Worm (Caenorhabditis elegans) whole organism, young adult: ENCODE results near the gene C33G3.4.
A peak's percentile ranks its signal among the peaks of the same experiment; 100 is the strongest.

Source experiments
- B0019.2 ChIP-seq: fragments of 200-800 bp; sonication (Bioruptor generic); conservative IDR thresholded peaks from 2 replicates; pipeline ENCODE4 v1.3.6; 2022; ENCODE audit warnings: missing genetic modification reagents, missing genetic modification characterization, missing compliant biosample characterization
- B0261.1 ChIP-seq: sonication (generic microtip); optimal IDR thresholded peaks from 2 replicates; lab custom pipeline; 2016; ENCODE audit warnings: mild to moderate bottlenecking, missing genetic modification characterization, moderate library complexity, missing compliant biosample characterization
- B0336.3 ChIP-seq: fragments of 200-800 bp; sonication (Bioruptor generic); IDR thresholded peaks from 2 replicates; pipeline ENCODE4 v1.3.6; 2022; ENCODE audit warnings: missing genetic modification characterization, missing compliant biosample characterization
- D2030.7 ChIP-seq: fragments of 200-800 bp; sonication (Bioruptor generic); IDR thresholded peaks from 2 replicates; pipeline ENCODE4 v1.3.6; 2022; ENCODE audit warnings: missing genetic modification reagents, missing genetic modification characterization, missing compliant biosample characterization
- F23B12.7 ChIP-seq: sonication (generic microtip); optimal IDR thresholded peaks from 2 replicates; lab custom pipeline; 2017; ENCODE audit warnings: missing genetic modification characterization, mild to moderate bottlenecking, missing compliant biosample characterization, antibody characterized with exemption, moderate library complexity; ENCODE audit not compliant: insufficient read depth
- F49E8.2 ChIP-seq: sonication (generic microtip); optimal IDR thresholded peaks from 3 replicates; lab custom pipeline; 2017; ENCODE audit warnings: missing genetic modification characterization, mild to moderate bottlenecking, missing compliant biosample characterization, antibody characterized with exemption, moderate library complexity; ENCODE audit not compliant: insufficient read depth
- F55B11.4 ChIP-seq: sonication (generic microtip); optimal IDR thresholded peaks from 2 replicates; lab custom pipeline; 2016; ENCODE audit warnings: missing compliant biosample characterization, missing genetic modification characterization, borderline replicate concordance; ENCODE audit not compliant: insufficient read depth
- F57A8.1 ChIP-seq: fragments of 200-800 bp; sonication (Bioruptor generic); optimal IDR thresholded peaks from 2 replicates; lab custom pipeline; 2018; ENCODE audit warnings: mild to moderate bottlenecking, missing genetic modification characterization, moderate library complexity, missing compliant biosample characterization
- Y53G8AR.9 ChIP-seq: fragments of 200-800 bp; sonication (Bioruptor generic); conservative IDR thresholded peaks from 2 replicates; pipeline ENCODE4 v1.3.6; 2022; ENCODE audit warnings: missing genetic modification reagents, missing genetic modification characterization, missing compliant biosample characterization
- Y67H2A.10 ChIP-seq: fragments of 200-800 bp; sonication (Bioruptor generic); conservative IDR thresholded peaks from 2 replicates; pipeline ENCODE4 v1.3.6; 2022; ENCODE audit warnings: missing genetic modification reagents, missing genetic modification characterization, missing compliant biosample characterization
- Y95B8A.8 ChIP-seq: fragments of 200-800 bp; sonication (Bioruptor generic); IDR thresholded peaks from 2 replicates; pipeline ENCODE4 v1.3.6; 2022; ENCODE audit warnings: missing genetic modification reagents, missing genetic modification characterization, missing compliant biosample characterization
- akir-1 ChIP-seq: fragments of 200-800 bp; sonication (Bioruptor generic); optimal IDR thresholded peaks from 2 replicates; lab custom pipeline; 2018; ENCODE audit warnings: mild to moderate bottlenecking, missing genetic modification characterization, moderate library complexity, missing compliant biosample characterization
- aptf-2 ChIP-seq: fragments of 200-800 bp; sonication (Bioruptor generic); conservative IDR thresholded peaks from 2 replicates; pipeline ENCODE4 v1.3.6; 2022; ENCODE audit warnings: missing genetic modification reagents, missing genetic modification characterization, missing compliant biosample characterization
- atf-7 ChIP-seq: sonication (generic microtip); optimal IDR thresholded peaks from 2 replicates; lab custom pipeline; 2017; ENCODE audit warnings: mild to moderate bottlenecking, missing genetic modification characterization, missing compliant biosample characterization
- ceh-100 ChIP-seq: fragments of 200-800 bp; sonication (Bioruptor generic); IDR thresholded peaks from 2 replicates; pipeline ENCODE4 v1.3.6; 2022; ENCODE audit warnings: missing genetic modification reagents, missing genetic modification characterization, missing compliant biosample characterization
- ceh-91 ChIP-seq: fragments of 200-800 bp; sonication (Bioruptor generic); IDR thresholded peaks from 2 replicates; pipeline ENCODE4 v1.3.6; 2022; ENCODE audit warnings: missing genetic modification reagents, missing genetic modification characterization, missing compliant biosample characterization
- die-1 ChIP-seq: sonication (generic microtip); optimal IDR thresholded peaks from 2 replicates; lab custom pipeline; 2016; ENCODE audit warnings: missing genotype, mild to moderate bottlenecking, missing genetic modification characterization, missing compliant biosample characterization
- dpl-1 ChIP-seq: fragments of 150-350 bp; optimal IDR thresholded peaks from 2 replicates; lab custom pipeline; 2014; ENCODE audit warnings: missing biosample characterization, missing genetic modification reagents, missing genetic modification characterization
- egl-18 ChIP-seq: fragments of 200-800 bp; sonication (Bioruptor generic); IDR thresholded peaks from 2 replicates; pipeline ENCODE4 v1.3.6; 2022; ENCODE audit warnings: missing genetic modification reagents, missing genetic modification characterization, missing compliant biosample characterization
- egl-44 ChIP-seq: fragments of 200-800 bp; sonication (Bioruptor generic); IDR thresholded peaks from 2 replicates; pipeline ENCODE4 v1.3.6; 2022; ENCODE audit warnings: missing genetic modification reagents, missing genetic modification characterization, missing compliant biosample characterization
- fkh-3 ChIP-seq: sonication (generic microtip); optimal IDR thresholded peaks from 2 replicates; lab custom pipeline; 2016; ENCODE audit warnings: mild to moderate bottlenecking, missing genetic modification characterization, missing compliant biosample characterization
- hrde-1 ChIP-seq: sonication (generic microtip); optimal IDR thresholded peaks from 2 replicates; lab custom pipeline; 2016; ENCODE audit warnings: missing genetic modification characterization, mild to moderate bottlenecking, missing compliant biosample characterization, moderate library complexity, missing genotype, missing genetic modification reagents, borderline replicate concordance
- lag-1 ChIP-seq: fragments of 200-800 bp; sonication (Bioruptor generic); IDR thresholded peaks from 2 replicates; pipeline ENCODE4 v1.3.6; 2022; ENCODE audit warnings: missing genetic modification reagents, missing genetic modification characterization, missing compliant biosample characterization
- lin-26 ChIP-seq: fragments of 200-800 bp; sonication (Bioruptor generic); IDR thresholded peaks from 2 replicates; pipeline ENCODE4 v1.3.6; 2022; ENCODE audit warnings: missing genetic modification reagents, missing genetic modification characterization, missing compliant biosample characterization
- madf-6 ChIP-seq: fragments of 200-800 bp; sonication (Bioruptor generic); IDR thresholded peaks from 2 replicates; pipeline ENCODE4 v1.3.6; 2022; ENCODE audit warnings: missing genetic modification reagents, missing genetic modification characterization, missing compliant biosample characterization
- mcd-1 ChIP-seq: fragments of 200-800 bp; sonication (Bioruptor generic); IDR thresholded peaks from 2 replicates; pipeline ENCODE4 v1.3.6; 2022; ENCODE audit warnings: missing genetic modification reagents, missing genetic modification characterization, missing compliant biosample characterization
- nfyb-1 ChIP-seq: fragments of 200-800 bp; sonication (Bioruptor generic); IDR thresholded peaks from 2 replicates; pipeline ENCODE4 v1.3.6; 2022; ENCODE audit warnings: missing genetic modification reagents, missing genetic modification characterization, missing compliant biosample characterization
- nhr-120 ChIP-seq: fragments of 200-800 bp; sonication (Bioruptor generic); IDR thresholded peaks from 2 replicates; pipeline ENCODE4 v1.3.6; 2022; ENCODE audit warnings: missing genetic modification characterization, missing compliant biosample characterization
- nhr-27 ChIP-seq: fragments of 200-800 bp; sonication (Bioruptor generic); optimal IDR thresholded peaks from 2 replicates; lab custom pipeline; 2018; ENCODE audit warnings: mild to moderate bottlenecking, missing genetic modification characterization, moderate library complexity, missing compliant biosample characterization
- nhr-80 ChIP-seq: sonication (generic microtip); optimal IDR thresholded peaks from 2 replicates; lab custom pipeline; 2016; ENCODE audit warnings: missing genetic modification characterization, missing compliant biosample characterization
- pha-4 ChIP-seq: fragments of 150-350 bp; sonication (generic microtip); optimal IDR thresholded peaks from 2 replicates; lab custom pipeline; 2014; ENCODE audit warnings: missing biosample characterization, missing genetic modification reagents, missing genetic modification characterization
- rpc-1 ChIP-seq, 2 experiments: fragments of 150-350 bp in 1 of 2; sonication (generic microtip) in 1 of 2; optimal IDR thresholded peaks; 2 replicates each; lab custom pipeline; 2014 to 2018; ENCODE audit warnings: missing biosample characterization in 1 of 2, missing genetic modification characterization in 1 of 2, missing genetic modification reagents in 1 of 2, missing genotype in 1 of 2
- sdz-38 ChIP-seq: sonication (generic microtip); optimal IDR thresholded peaks from 2 replicates; lab custom pipeline; 2016; ENCODE audit warnings: missing genotype, missing genetic modification characterization, missing compliant biosample characterization
- sea-2 ChIP-seq: fragments of 200-800 bp; sonication (Bioruptor generic); IDR thresholded peaks from 2 replicates; pipeline ENCODE4 v1.3.6; 2022; ENCODE audit warnings: missing genetic modification characterization, missing compliant biosample characterization
- snpc-1.3 ChIP-seq: sonication (generic microtip); optimal IDR thresholded peaks from 2 replicates; lab custom pipeline; 2017; ENCODE audit warnings: missing genetic modification characterization, mild to moderate bottlenecking, missing compliant biosample characterization, antibody characterized with exemption, moderate library complexity, missing genotype, missing genetic modification reagents; ENCODE audit not compliant: insufficient read depth
- snpc-4 ChIP-seq, 5 experiments: fragments of 150-350 bp in 1 of 5; sonication (generic microtip) in 4 of 5; optimal IDR thresholded peaks; 2 replicates each; lab custom pipeline; 2014 to 2018; ENCODE audit warnings: missing genetic modification characterization in 5 of 5, missing biosample characterization in 3 of 5, antibody characterized with exemption in 2 of 5, mild to moderate bottlenecking in 2 of 5, missing compliant biosample characterization in 2 of 5, missing genotype in 2 of 5, moderate library complexity in 2 of 5, missing genetic modification reagents in 1 of 5
- somi-1 ChIP-seq: fragments of 200-800 bp; sonication (Bioruptor generic); optimal IDR thresholded peaks from 2 replicates; lab custom pipeline; 2018; ENCODE audit warnings: mild to moderate bottlenecking, missing genetic modification characterization, missing compliant biosample characterization
- tbp1 ChIP-seq: fragments of 200-800 bp; sonication (Bioruptor generic); optimal IDR thresholded peaks from 2 replicates; lab custom pipeline; 2018; ENCODE audit warnings: mild to moderate bottlenecking, missing genetic modification characterization, missing compliant biosample characterization
- zim-3 ChIP-seq: sonication (generic microtip); optimal IDR thresholded peaks from 2 replicates; lab custom pipeline; 2017; ENCODE audit warnings: mild to moderate bottlenecking, missing genetic modification characterization, moderate library complexity, missing compliant biosample characterization
- ztf-18 ChIP-seq: sonication (generic microtip); optimal IDR thresholded peaks from 2 replicates; lab custom pipeline; 2016; ENCODE audit warnings: missing genotype, mild to moderate bottlenecking, missing genetic modification characterization, missing compliant biosample characterization
- ztf-25 ChIP-seq: fragments of 200-800 bp; sonication (Bioruptor generic); IDR thresholded peaks from 2 replicates; pipeline ENCODE4 v1.3.6; 2022; ENCODE audit warnings: missing genetic modification reagents, missing genetic modification characterization, missing compliant biosample characterization

The C33G3.4 gene

DNA sequence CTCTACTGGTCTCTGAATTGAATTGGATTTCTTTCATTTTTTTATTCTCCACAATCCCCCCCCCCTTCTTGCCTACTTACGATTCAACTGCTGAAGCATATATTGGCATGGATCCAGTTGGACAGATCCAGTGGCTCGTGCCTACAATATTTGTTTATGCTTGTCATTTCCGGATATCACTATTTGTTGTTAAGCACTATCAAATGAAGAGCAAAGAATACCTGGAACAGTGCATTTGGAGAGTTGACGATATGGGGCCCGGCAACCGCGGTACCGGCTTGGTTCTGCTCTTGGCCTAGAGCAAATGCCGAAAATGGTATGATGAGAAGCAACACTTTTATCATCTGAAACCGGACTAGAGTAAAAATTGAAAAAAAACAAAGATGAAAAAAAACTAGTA, 3.3 kb upstream of the C33G3.4 start, which contains the start of gene lgc-21:
lgc-21 (minus strand) TSS at position 344 of the 400 bp plus-strand sequence.
- TF ChIP-seq lag-1 (GFP tag; lab: Robert Waterston, UW) (no peak), F49E8.2 (tag; lab: Kevin White, UChicago) (no peak), nfyb-1 (GFP tag; lab: Robert Waterston, UW) (no peak), somi-1 (GFP tag; lab: Kevin White, UChicago) (no peak), D2030.7 (GFP tag; lab: Robert Waterston, UW) (no peak), lin-26 (GFP tag; lab: Robert Waterston, UW) (0 out of 2 replicates have a peak, but pooled peaks have one; percentile 13)

DNA sequence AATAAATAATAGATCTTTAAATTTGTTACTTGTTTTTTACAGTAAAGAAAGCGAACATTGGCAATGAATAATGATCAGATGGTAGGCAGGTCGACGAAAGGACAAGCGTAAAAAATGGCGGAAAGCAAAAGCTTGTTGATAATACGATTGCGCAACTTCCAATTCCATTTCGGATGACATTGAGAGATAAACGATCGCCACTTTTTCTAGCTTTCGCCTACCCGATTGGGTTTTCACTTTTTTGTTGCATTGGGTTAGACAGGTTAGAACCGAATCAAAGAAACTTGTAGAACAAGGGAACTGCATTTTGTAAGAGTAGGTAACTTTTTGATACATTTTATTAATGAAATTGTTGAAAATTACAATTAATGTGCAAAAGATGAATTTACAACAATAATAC, 1.4 kb upstream of the C33G3.4 start:
- TF ChIP-seq sea-2 (GFP tag; lab: Robert Waterston, UW) = no peak
- TF ChIP-seq ceh-100 (GFP tag; lab: Robert Waterston, UW) = no peak
- no peak for TF ChIP-seq atf-7 (tag; lab: Kevin White, UChicago)
- no peak for TF ChIP-seq ceh-91 (GFP tag; lab: Robert Waterston, UW)
- no peak for TF ChIP-seq ztf-25 (GFP tag; lab: Robert Waterston, UW)

ce11 chrX:14078574-14078973, 7.6 kb downstream of the C33G3.4 start, which contains the start of gene C33G3.5:
C33G3.5 (minus strand) TSS chrX:14078674.
- TF ChIP-seq Y53G8AR.9 = no peak
- no peak for TF ChIP-seq tbp1 (GFP tag; lab: Kevin White, UChicago)
- no peak for TF ChIP-seq F57A8.1 (GFP tag; lab: Kevin White, UChicago)
- no peak for TF ChIP-seq aptf-2
- TF ChIP-seq akir-1 (GFP tag; lab: Kevin White, UChicago) = no peak
- TF ChIP-seq Y67H2A.10 = no peak
- TF ChIP-seq nhr-80 (tag; lab: Kevin White, UChicago) = no peak
- no peak for TF ChIP-seq ztf-18
- TF ChIP-seq die-1 = no peak
- TF ChIP-seq F23B12.7 (tag; lab: Kevin White, UChicago) = no peak
- no peak for TF ChIP-seq madf-6 (GFP tag; lab: Robert Waterston, UW)
- TF ChIP-seq B0019.2 (GFP tag; lab: Robert Waterston, UW) = no peak
- no peak for TF ChIP-seq egl-44 (GFP tag; lab: Robert Waterston, UW)
- TF ChIP-seq nhr-120 (GFP tag; lab: Robert Waterston, UW) = no peak
- no peak for TF ChIP-seq zim-3 (tag; lab: Kevin White, UChicago)
- no peak for TF ChIP-seq egl-18
- TF ChIP-seq dpl-1 (GFP tag; lab: Kevin White, UChicago) = no peak
- TF ChIP-seq, all 124 proteins: peak for 0

DNA sequence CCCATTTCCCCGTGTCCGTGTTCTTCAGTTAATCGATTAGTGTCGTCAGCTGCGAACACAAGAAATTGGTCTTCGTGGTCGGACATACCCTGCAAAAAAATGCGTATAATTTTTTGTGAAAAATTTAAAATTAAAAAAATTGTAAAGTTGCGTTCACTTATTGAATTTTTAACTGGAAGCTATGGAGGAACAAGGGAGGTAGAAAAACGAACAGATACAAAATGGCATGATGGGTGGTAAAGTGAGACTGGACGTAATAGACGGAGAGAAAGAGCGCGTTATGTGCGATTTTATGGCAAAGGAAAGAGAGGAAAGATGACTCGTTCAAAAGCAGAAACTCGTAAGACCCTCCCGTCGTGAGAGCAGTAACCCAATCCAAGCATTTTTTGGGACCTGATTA, 13.3 kb downstream of the C33G3.4 start, which contains the start of gene C33G3.6:
C33G3.6 (minus strand) TSS at position 101 of the 400 bp plus-strand sequence.
- TF ChIP-seq mcd-1 = no peak
- TF ChIP-seq B0336.3 (GFP tag; lab: Robert Waterston, UW) = no peak
- TF ChIP-seq B0261.1 = no peak
- no peak for TF ChIP-seq sdz-38 (tag; lab: Kevin White, UChicago)
- TF ChIP-seq tbp1 (GFP tag; lab: Kevin White, UChicago) = no peak
- TF ChIP-seq, all 124 proteins: peak for 0

ce11 chrX:14085208-14085607, 14.2 kb downstream of the C33G3.4 start, which contains the start of gene F16B12.1:
F16B12.1 (plus strand) TSS chrX:14085508.
- no peak for TF ChIP-seq dpl-1 (GFP tag; lab: Kevin White, UChicago)
- no peak for TF ChIP-seq nfyb-1 (GFP tag; lab: Robert Waterston, UW)
- TF ChIP-seq Y95B8A.8 (GFP tag; lab: Robert Waterston, UW) = no peak
- no peak for TF ChIP-seq snpc-1.3 (tag; lab: Kevin White, UChicago)
- no peak for TF ChIP-seq snpc-4 (GFP tag; optimal IDR thresholded peaks at IDR 0.05; lab: Kevin White, UChicago)
- TF ChIP-seq snpc-4 (tag; optimal IDR thresholded peaks at IDR 0.05; lab: Kevin White, UChicago) = no peak
- TF ChIP-seq Y67H2A.10 = no peak
- no peak for TF ChIP-seq fkh-3 (tag; lab: Kevin White, UChicago)
- TF ChIP-seq nhr-27 (tag; lab: Kevin White, UChicago) = no peak
- no peak for TF ChIP-seq pha-4 (tag; lab: Kevin White, UChicago)
- no peak for TF ChIP-seq ztf-18
- TF ChIP-seq hrde-1 (tag; lab: Kevin White, UChicago) = no peak
- TF ChIP-seq rpc-1 (optimal IDR thresholded peaks at IDR 0.05; lab: Kevin White, UChicago) = no peak
- no peak for TF ChIP-seq rpc-1 (tag; optimal IDR thresholded peaks at IDR 0.05; lab: Kevin White, UChicago)
- no peak for TF ChIP-seq ztf-25 (GFP tag; lab: Robert Waterston, UW)
- TF ChIP-seq F55B11.4 (tag; lab: Kevin White, UChicago) = no peak
